Worm (Caenorhabditis elegans): ENCODE results near the gene cyn-7.

- no peak for TF ChIP-seq lsy-12 (tag; optimal IDR thresholded peaks at IDR 0.05)
- no peak for TF ChIP-seq egl-27 (tag; optimal IDR thresholded peaks at IDR 0.05)
- no peak for TF ChIP-seq aly-2 (tag; optimal IDR thresholded peaks at IDR 0.05)
- TF ChIP-seq nfya-1 (tag; optimal IDR thresholded peaks at IDR 0.05; ENCODE audit: insufficient read depth) = no peak
- TF ChIP-seq unc-62 (GFP tag; optimal IDR thresholded peaks at IDR 0.05) = no peak
- no peak for TF ChIP-seq nhr-11 (tag; optimal IDR thresholded peaks at IDR 0.05)
- no peak for TF ChIP-seq ZK546.5 (tag; optimal IDR thresholded peaks at IDR 0.05)
- no peak for TF ChIP-seq hmg-11 (tag; optimal IDR thresholded peaks at IDR 0.05)
- no peak for TF ChIP-seq nhr-237 (tag; optimal IDR thresholded peaks at IDR 0.05)
- no peak for TF ChIP-seq fkh-10 (GFP tag; optimal IDR thresholded peaks at IDR 0.05)
- no peak for TF ChIP-seq R02D3.7 (tag; optimal IDR thresholded peaks at IDR 0.05)
- TF ChIP-seq pqm-1 (tag; optimal IDR thresholded peaks at IDR 0.05) = no peak
- TF ChIP-seq tbx-2 (tag; optimal IDR thresholded peaks at IDR 0.05) = no peak
These were observed 38.5 kb upstream of the cyn-7 start, which contains the start of gene srw-14 for ce11 chrV:15225650-15226049.
